Fruit fly (Drosophila melanogaster) whole organism, embryonic: ENCODE results near the gene CG5835.

Experiments used
- Abd-B ChIP-seq: fragments of 200-800 bp; sonication (Bioruptor generic); optimal IDR thresholded peaks from 2 replicates; lab custom pipeline; 2018; ENCODE audit warnings: missing biosample characterization, mild to moderate bottlenecking, missing genetic modification characterization, moderate library complexity
- Blimp-1 ChIP-seq: fragments of 200-800 bp; sonication (Bioruptor generic); optimal IDR thresholded peaks from 3 replicates; lab custom pipeline; 2018; ENCODE audit warnings: missing biosample characterization, missing genetic modification characterization, mild to moderate bottlenecking, moderate library complexity, missing genetic modification reagents
- CG10267 ChIP-seq: fragments of 200-800 bp; sonication (Bioruptor generic); optimal IDR thresholded peaks from 2 replicates; lab custom pipeline; 2018; ENCODE audit warnings: missing biosample characterization, mild to moderate bottlenecking, missing genetic modification characterization, moderate library complexity
- CG10979 ChIP-seq: fragments of 200-800 bp; sonication (Bioruptor generic); optimal IDR thresholded peaks from 2 replicates; lab custom pipeline; 2018; ENCODE audit warnings: missing biosample characterization, mild to moderate bottlenecking, missing genetic modification characterization, moderate library complexity
- CG12391 ChIP-seq: fragments of 200-800 bp; sonication (Bioruptor generic); optimal IDR thresholded peaks from 3 replicates; lab custom pipeline; 2018; ENCODE audit warnings: missing biosample characterization, mild to moderate bottlenecking, missing genetic modification characterization, moderate library complexity
- CG12769 ChIP-seq: fragments of 200-800 bp; sonication (Bioruptor generic); optimal IDR thresholded peaks from 2 replicates; lab custom pipeline; 2019; ENCODE audit warnings: missing biosample characterization, mild to moderate bottlenecking, missing genetic modification characterization, moderate library complexity
- CG14710 ChIP-seq: fragments of 200-800 bp; sonication (Bioruptor generic); optimal IDR thresholded peaks from 3 replicates; lab custom pipeline; 2019; ENCODE audit warnings: missing biosample characterization, mild to moderate bottlenecking, missing genetic modification characterization, moderate library complexity
- CG15269 ChIP-seq: fragments of 200-800 bp; sonication (Bioruptor generic); optimal IDR thresholded peaks from 2 replicates; lab custom pipeline; 2018; ENCODE audit warnings: missing biosample characterization, mild to moderate bottlenecking, missing genetic modification characterization, moderate library complexity
- CG3065 ChIP-seq: fragments of 200-800 bp; sonication (Bioruptor generic); optimal IDR thresholded peaks from 2 replicates; lab custom pipeline; 2016; ENCODE audit warnings: missing biosample characterization, missing genetic modification characterization
- CG31441 ChIP-seq: fragments of 200-800 bp; sonication (Bioruptor generic); IDR thresholded peaks from 2 replicates; pipeline ENCODE4 v1.3.6; 2022; ENCODE audit warnings: missing biosample characterization, missing genetic modification characterization
- CG34376 ChIP-seq: fragments of 200-800 bp; sonication (Bioruptor generic); optimal IDR thresholded peaks from 2 replicates; lab custom pipeline; 2018; ENCODE audit warnings: missing biosample characterization, mild to moderate bottlenecking, missing genetic modification characterization
- CG4424 ChIP-seq: fragments of 200-800 bp; sonication (Bioruptor generic); optimal IDR thresholded peaks from 3 replicates; lab custom pipeline; 2016; ENCODE audit warnings: missing biosample characterization, missing genetic modification characterization
- CG6654 ChIP-seq: fragments of 200-800 bp; sonication (Bioruptor generic); optimal IDR thresholded peaks from 2 replicates; lab custom pipeline; 2017; ENCODE audit warnings: missing biosample characterization, mild to moderate bottlenecking, missing genetic modification characterization
- CG7786 ChIP-seq: fragments of 200-800 bp; sonication (Bioruptor generic); optimal IDR thresholded peaks from 2 replicates; lab custom pipeline; 2016; ENCODE audit warnings: missing biosample characterization, missing genetic modification characterization
- CG7963 ChIP-seq: fragments of 200-800 bp; sonication (Bioruptor generic); IDR thresholded peaks from 3 replicates; pipeline ENCODE4 v1.3.6; 2022; ENCODE audit warnings: missing biosample characterization, missing genetic modification characterization; ENCODE audit not compliant: partially characterized antibody
- CG8290 ChIP-seq, 3 experiments: fragments of 200-800 bp; sonication (Bioruptor generic); optimal IDR thresholded peaks; 2 replicates each; lab custom pipeline; 2016 to 2019; ENCODE audit warnings: missing biosample characterization in 3 of 3, missing genetic modification characterization in 3 of 3, mild to moderate bottlenecking in 2 of 3, moderate library complexity in 1 of 3
- CG9437 ChIP-seq: fragments of 200-800 bp; sonication (Bioruptor generic); optimal IDR thresholded peaks from 2 replicates; lab custom pipeline; 2018; ENCODE audit warnings: missing biosample characterization, mild to moderate bottlenecking, missing genetic modification characterization
- CkIIα-i1 ChIP-seq: fragments of 200-800 bp; sonication (Bioruptor generic); IDR thresholded peaks from 2 replicates; pipeline ENCODE4 v1.3.6; 2022; ENCODE audit warnings: missing biosample characterization, missing genetic modification characterization
- D19B ChIP-seq: fragments of 200-800 bp; sonication (Bioruptor generic); optimal IDR thresholded peaks from 2 replicates; lab custom pipeline; 2017; ENCODE audit warnings: missing biosample characterization, mild to moderate bottlenecking, missing genetic modification characterization
- Dp ChIP-seq: fragments of 200-800 bp; sonication (Bioruptor generic); optimal IDR thresholded peaks from 2 replicates; lab custom pipeline; 2018; ENCODE audit warnings: missing biosample characterization, mild to moderate bottlenecking, missing genetic modification characterization, moderate library complexity
- Ets65A ChIP-seq: fragments of 200-800 bp; sonication (Bioruptor generic); peaks from one replicate; lab custom pipeline; 2016; ENCODE audit warnings: missing biosample characterization, missing genetic modification characterization
- Hr3 ChIP-seq: fragments of 200-800 bp; sonication (Bioruptor generic); optimal IDR thresholded peaks from 3 replicates; lab custom pipeline; 2016; ENCODE audit warnings: missing biosample characterization, missing genetic modification characterization
- MESR4 ChIP-seq: fragments of 200-800 bp; sonication (Bioruptor generic); optimal IDR thresholded peaks from 2 replicates; lab custom pipeline; 2018; ENCODE audit warnings: missing biosample characterization, mild to moderate bottlenecking, missing genetic modification characterization, moderate library complexity
- NFAT ChIP-seq: fragments of 200-800 bp; sonication (Bioruptor generic); IDR thresholded peaks from 2 replicates; pipeline ENCODE4 v1.3.6; 2022; ENCODE audit warnings: missing biosample characterization, missing genetic modification characterization
- Oli ChIP-seq: fragments of 200-800 bp; sonication (Bioruptor generic); optimal IDR thresholded peaks from 2 replicates; lab custom pipeline; 2018; ENCODE audit warnings: missing biosample characterization, mild to moderate bottlenecking, missing genetic modification characterization, moderate library complexity
- Optix ChIP-seq: fragments of 200-800 bp; sonication (Bioruptor generic); IDR thresholded peaks from 3 replicates; pipeline ENCODE4 v1.3.6; 2022; ENCODE audit warnings: missing biosample characterization, missing genetic modification characterization
- Ssrp ChIP-seq: fragments of 200-800 bp; sonication (Bioruptor generic); optimal IDR thresholded peaks from 2 replicates; lab custom pipeline; 2018; ENCODE audit warnings: missing biosample characterization, mild to moderate bottlenecking, missing genetic modification characterization, moderate library complexity
- Tbp ChIP-seq: fragments of >200 bp; optimal IDR thresholded peaks from 2 replicates; lab custom pipeline; 2018; ENCODE audit warnings: missing biosample characterization, missing genetic modification characterization
- Xbp1 ChIP-seq: fragments of 200-800 bp; sonication (Bioruptor generic); optimal IDR thresholded peaks from 3 replicates; lab custom pipeline; 2016; ENCODE audit warnings: missing biosample characterization, mild to moderate bottlenecking, missing genetic modification characterization
- abd-A ChIP-seq: fragments of 200-800 bp; sonication (Bioruptor generic); optimal IDR thresholded peaks from 3 replicates; lab custom pipeline; 2019; ENCODE audit warnings: missing biosample characterization, mild to moderate bottlenecking, missing genetic modification characterization, moderate library complexity
- ash1 ChIP-seq: fragments of 200-800 bp; sonication (Bioruptor generic); optimal IDR thresholded peaks from 2 replicates; lab custom pipeline; 2018; ENCODE audit warnings: missing biosample characterization, mild to moderate bottlenecking, missing genetic modification characterization
- bab2 ChIP-seq: fragments of 200-800 bp; sonication (Bioruptor generic); optimal IDR thresholded peaks from 2 replicates; lab custom pipeline; 2016; ENCODE audit warnings: missing biosample characterization, missing genetic modification characterization
- bigmax ChIP-seq: fragments of 200-800 bp; sonication (Bioruptor generic); optimal IDR thresholded peaks from 2 replicates; lab custom pipeline; 2018; ENCODE audit warnings: missing biosample characterization, mild to moderate bottlenecking, missing genetic modification characterization
- bowl ChIP-seq: fragments of 200-800 bp; sonication (Bioruptor generic); IDR thresholded peaks from 2 replicates; pipeline ENCODE4 v1.3.6; 2022; ENCODE audit warnings: missing biosample characterization, missing genetic modification characterization
- cas ChIP-seq: fragments of 200-800 bp; sonication (Bioruptor generic); IDR thresholded peaks from 2 replicates; pipeline ENCODE4 v1.3.6; 2022; ENCODE audit warnings: missing biosample characterization, missing genetic modification characterization
- crc ChIP-seq: fragments of 200-800 bp; sonication (Bioruptor generic); optimal IDR thresholded peaks from 2 replicates; lab custom pipeline; 2016; ENCODE audit warnings: missing biosample characterization, missing genetic modification characterization
- fd64A ChIP-seq: fragments of 200-800 bp; sonication (Bioruptor generic); optimal IDR thresholded peaks from 3 replicates; lab custom pipeline; 2018; ENCODE audit warnings: missing biosample characterization, mild to moderate bottlenecking, missing genetic modification characterization
- gem ChIP-seq: fragments of 200-800 bp; sonication (Bioruptor generic); optimal IDR thresholded peaks from 2 replicates; lab custom pipeline; 2019; ENCODE audit warnings: missing biosample characterization, mild to moderate bottlenecking, missing genetic modification characterization, moderate library complexity
- grau ChIP-seq: fragments of 200-800 bp; optimal IDR thresholded peaks from 3 replicates; lab custom pipeline; 2019; ENCODE audit warnings: missing biosample characterization, mild to moderate bottlenecking, missing genetic modification characterization, moderate library complexity
- jing ChIP-seq: fragments of 200-800 bp; sonication (Bioruptor generic); optimal IDR thresholded peaks from 2 replicates; lab custom pipeline; 2018; ENCODE audit warnings: missing biosample characterization, mild to moderate bottlenecking, missing genetic modification characterization
- ken ChIP-seq: fragments of 200-800 bp; sonication (Bioruptor generic); IDR thresholded peaks from 3 replicates; pipeline ENCODE4 v1.3.6; 2022; ENCODE audit warnings: missing biosample characterization, missing genetic modification characterization
- nerfin-2 ChIP-seq: fragments of 200-800 bp; sonication (Bioruptor generic); IDR thresholded peaks from 2 replicates; pipeline ENCODE4 v1.3.6; 2022; ENCODE audit warnings: missing biosample characterization, missing genetic modification characterization; ENCODE audit not compliant: partially characterized antibody
- org-1 ChIP-seq: fragments of 200-800 bp; sonication (Bioruptor generic); optimal IDR thresholded peaks from 2 replicates; lab custom pipeline; 2017; ENCODE audit warnings: missing biosample characterization, missing genetic modification characterization
- row ChIP-seq: fragments of 200-800 bp; sonication (Bioruptor generic); IDR thresholded peaks from 3 replicates; pipeline ENCODE4 v1.3.6; 2022; ENCODE audit warnings: missing biosample characterization, missing genetic modification characterization
- salm ChIP-seq: fragments of 200-800 bp; sonication (Bioruptor generic); optimal IDR thresholded peaks from 2 replicates; lab custom pipeline; 2018; ENCODE audit warnings: missing biosample characterization, mild to moderate bottlenecking, missing genetic modification characterization
- sens-2 ChIP-seq: fragments of 200-800 bp; sonication (Bioruptor generic); IDR thresholded peaks from 2 replicates; pipeline ENCODE4 v1.3.6; 2022; ENCODE audit warnings: missing biosample characterization, missing genetic modification characterization
- sug ChIP-seq: fragments of 200-800 bp; optimal IDR thresholded peaks from 2 replicates; lab custom pipeline; 2019; ENCODE audit warnings: missing biosample characterization, mild to moderate bottlenecking, missing genetic modification characterization, moderate library complexity
- unpg ChIP-seq: fragments of 200-800 bp; sonication (Bioruptor generic); optimal IDR thresholded peaks from 3 replicates; lab custom pipeline; 2018; ENCODE audit warnings: missing biosample characterization, mild to moderate bottlenecking, missing genetic modification characterization, moderate library complexity
- vnd ChIP-seq: fragments of 200-800 bp; sonication (Bioruptor generic); IDR thresholded peaks from 3 replicates; pipeline ENCODE4 v1.3.6; 2022; ENCODE audit warnings: missing biosample characterization, missing genetic modification characterization; ENCODE audit not compliant: partially characterized antibody

CG5835 gene

DNA sequence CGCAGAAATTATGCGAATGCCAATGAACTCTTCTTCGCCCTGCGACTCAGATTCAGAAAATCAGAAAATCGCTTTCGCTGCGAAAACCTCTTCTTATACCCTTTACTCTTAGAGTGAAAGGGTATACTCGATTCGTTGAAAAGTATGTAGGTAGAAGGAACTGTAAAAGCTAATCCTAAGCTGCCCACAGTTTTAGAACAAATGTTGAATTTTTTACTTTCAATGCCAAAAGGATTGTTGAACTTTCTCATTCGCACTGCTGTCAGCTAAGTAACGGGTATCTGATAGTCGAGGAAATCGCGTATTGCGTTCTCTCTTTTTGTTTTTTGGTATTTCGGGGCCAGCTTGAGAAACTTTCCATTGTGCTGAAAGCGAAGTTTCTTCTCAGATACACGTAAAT, 39.6 kb downstream of the CG5835 start (continued):
- no peak for TF ChIP-seq salm (tag; lab: Kevin White, UChicago)
- TF ChIP-seq Abd-B (GFP tag; lab: Kevin White, UChicago) = peak; percentile 41
- 0 out of 3 replicates have a peak, but pooled peaks have one; percentile 30 for TF ChIP-seq Optix
- peak; percentile 64 for TF ChIP-seq Xbp1 (GFP tag; lab: Kevin White, UChicago)
- peak; percentile 27 for TF ChIP-seq grau (tag; lab: Kevin White, UChicago)
- peak; percentile 61 for TF ChIP-seq Oli (tag; lab: Kevin White, UChicago)
- TF ChIP-seq ken (GFP tag; lab: Robert Waterston, UW) = peak; percentile 63; the same call in 2 of the 3 replicates
- TF ChIP-seq CG7786 (GFP tag; lab: Kevin White, UChicago) = peak; percentile 7
- peak; percentile 14 for TF ChIP-seq bab2 (GFP tag; lab: Kevin White, UChicago)
- 0 out of 2 replicates have a peak, but pooled peaks have one; percentile 32 for TF ChIP-seq CG31441 (GFP tag; lab: Robert Waterston, UW)
- TF ChIP-seq row (GFP tag; lab: Robert Waterston, UW) = peak; percentile 49; the same call in 2 of the 3 replicates
- TF ChIP-seq ash1 (GFP tag; lab: Kevin White, UChicago) = no peak
- TF ChIP-seq CG9437 (GFP tag; lab: Kevin White, UChicago) = peak; percentile 1
- TF ChIP-seq vnd (GFP tag; lab: Robert Waterston, UW) = no peak
- no peak for TF ChIP-seq bowl (GFP tag; lab: Robert Waterston, UW)
- no peak for TF ChIP-seq CG6654 (GFP tag; lab: Kevin White, UChicago)
- peak; percentile 60; the same call in 2 of the 3 replicates for TF ChIP-seq CG7963 (GFP tag; lab: Robert Waterston, UW)
- TF ChIP-seq CG4424 (GFP tag; lab: Kevin White, UChicago) = peak; percentile 11
- no peak for TF ChIP-seq CG34376
- TF ChIP-seq CG14710 (tag; lab: Kevin White, UChicago) = peak; percentile 4
- TF ChIP-seq CG8290 (GFP tag; optimal IDR thresholded peaks at IDR 0.05; lab: Kevin White, UChicago) = no peak
- TF ChIP-seq CG8290 (tag; optimal IDR thresholded peaks at IDR 0.05; lab: Kevin White, UChicago) = peak in 1 of 2 experiments; percentile 10
- peak; percentile 45 for TF ChIP-seq unpg
- TF ChIP-seq Ssrp (tag; lab: Kevin White, UChicago) = peak; percentile 52
- no peak for TF ChIP-seq Tbp (GFP tag; lab: Kevin White, UChicago)
- TF ChIP-seq sens-2 (GFP tag; lab: Robert Waterston, UW) = no peak
- no peak for TF ChIP-seq abd-A (tag; lab: Kevin White, UChicago)
- no peak for TF ChIP-seq NFAT (GFP tag; lab: Robert Waterston, UW)
- TF ChIP-seq CG12391 (tag; lab: Kevin White, UChicago) = peak; percentile 33
- TF ChIP-seq CG3065 (GFP tag; lab: Kevin White, UChicago) = peak; percentile 13
- no peak for TF ChIP-seq Dp (GFP tag; lab: Kevin White, UChicago)
- peak; percentile 88 for TF ChIP-seq Ets65A (GFP tag; lab: Kevin White, UChicago)
- peak; percentile 25 for TF ChIP-seq Hr3 (GFP tag; lab: Kevin White, UChicago)
- peak; percentile 9 for TF ChIP-seq jing (GFP tag; lab: Kevin White, UChicago)
- TF ChIP-seq fd64A (GFP tag; lab: Kevin White, UChicago) = peak; percentile 22
- no peak for TF ChIP-seq org-1 (GFP tag; lab: Kevin White, UChicago)
- TF ChIP-seq CG10979 (tag; lab: Kevin White, UChicago) = peak; percentile 53
- TF ChIP-seq CkIIα-i1 = no peak
- no peak for TF ChIP-seq cas (GFP tag; lab: Robert Waterston, UW)
- TF ChIP-seq nerfin-2 = peak; percentile 65; the same call in 1 of the 2 replicates
- peak; percentile 62 for TF ChIP-seq gem (tag; lab: Kevin White, UChicago)
- TF ChIP-seq D19B (GFP tag; lab: Kevin White, UChicago) = peak; percentile 34
- TF ChIP-seq Blimp-1 = peak; percentile 50
- peak; percentile 24 for TF ChIP-seq CG12769 (tag; lab: Kevin White, UChicago)
- TF ChIP-seq MESR4 (GFP tag; lab: Kevin White, UChicago) = no peak
- TF ChIP-seq sug = no peak
- no peak for TF ChIP-seq crc
- TF ChIP-seq CG15269 (tag; lab: Kevin White, UChicago) = peak; percentile 19
- TF ChIP-seq CG10267 = peak; percentile 10
- TF ChIP-seq bigmax (GFP tag; lab: Kevin White, UChicago) = no peak
